Worm (Caenorhabditis elegans): Measurements from ENCODE around the gene nhr-46.

DNA sequence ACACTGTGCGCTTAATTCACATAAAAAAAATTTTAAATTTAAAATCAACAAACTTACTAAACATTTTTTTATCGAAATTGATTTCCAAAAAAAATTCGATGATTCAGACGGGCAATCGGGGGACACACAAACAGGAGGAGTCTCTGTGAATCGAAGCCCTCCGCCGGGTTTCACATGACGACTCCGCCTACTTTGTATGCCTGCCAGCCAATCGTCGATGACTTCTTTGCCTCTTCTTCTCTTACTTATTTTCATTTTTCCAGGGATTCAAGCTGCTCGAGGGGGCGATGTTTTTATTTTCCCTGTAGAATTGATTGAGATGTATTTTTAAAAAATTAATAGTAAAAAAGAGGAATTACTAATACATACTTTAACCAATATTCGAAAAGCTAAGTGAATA, 49.2 kb upstream of the nhr-46 start, which contains the start of gene lntl-1:
- TF ChIP-seq lin-13 (tag; optimal IDR thresholded peaks at IDR 0.05): no peak
- TF ChIP-seq snpc-4 (tag; optimal IDR thresholded peaks at IDR 0.05): no peak
- no peak for TF ChIP-seq unc-120 (tag; optimal IDR thresholded peaks at IDR 0.05; ENCODE audit: poor library complexity, severe bottlenecking)
- no peak for TF ChIP-seq nhr-12 (tag; optimal IDR thresholded peaks at IDR 0.05)
- TF ChIP-seq tbx-8 (GFP tag; optimal IDR thresholded peaks at IDR 0.05): no peak
- no peak for TF ChIP-seq elt-1 (tag; optimal IDR thresholded peaks at IDR 0.05; ENCODE audit: borderline replicate concordance, insufficient read depth)
- TF ChIP-seq pha-4 (tag; optimal IDR thresholded peaks at IDR 0.05): no peak
- TF ChIP-seq nhr-76 (tag; optimal IDR thresholded peaks at IDR 0.05): no peak
- no peak for TF ChIP-seq unc-62 (GFP tag; optimal IDR thresholded peaks at IDR 0.05)
- TF ChIP-seq ceh-39 (tag; optimal IDR thresholded peaks at IDR 0.05): no peak
- no peak for TF ChIP-seq nhr-28 (tag; optimal IDR thresholded peaks at IDR 0.05)
- no peak for TF ChIP-seq mab-5 (tag; optimal IDR thresholded peaks at IDR 0.05)
- no peak for TF ChIP-seq nhr-237 (tag; optimal IDR thresholded peaks at IDR 0.05)

Data from whole organism, mixed stage, embryonic.